Worm (Caenorhabditis elegans) whole organism, early embryonic: ENCODE results near the gene C46C11.3.
A peak's percentile ranks its signal among the peaks of the same experiment; 100 is the strongest.

Experiments used
- B0310.2 ChIP-seq: sonication (generic microtip); optimal IDR thresholded peaks from 2 replicates; lab custom pipeline; 2016; ENCODE audit warnings: mild to moderate bottlenecking, missing genetic modification characterization, missing compliant biosample characterization
- F13C5.2 ChIP-seq: sonication (generic microtip); optimal IDR thresholded peaks from 2 replicates; lab custom pipeline; 2017; ENCODE audit warnings: mild to moderate bottlenecking, missing genetic modification characterization, inconsistent platforms, missing compliant biosample characterization
- aly-1 ChIP-seq: sonication (generic microtip); optimal IDR thresholded peaks from 2 replicates; lab custom pipeline; 2016; ENCODE audit warnings: missing genetic modification characterization, missing compliant biosample characterization
- ama-1 ChIP-seq: fragments of 150-350 bp; optimal IDR thresholded peaks from 2 replicates; lab custom pipeline; 2014
- ceh-13 ChIP-seq: fragments of 200-800 bp; sonication (Bioruptor generic); optimal IDR thresholded peaks from 2 replicates; lab custom pipeline; 2018; ENCODE audit warnings: mild to moderate bottlenecking, missing genetic modification characterization, missing compliant biosample characterization
- ceh-36 ChIP-seq: sonication (generic microtip); optimal IDR thresholded peaks from 2 replicates; lab custom pipeline; 2016; ENCODE audit warnings: missing genetic modification characterization, inconsistent platforms, missing compliant biosample characterization
- ets-7 ChIP-seq: sonication (generic microtip); optimal IDR thresholded peaks from 2 replicates; lab custom pipeline; 2016; ENCODE audit warnings: missing genotype, missing genetic modification characterization, missing compliant biosample characterization
- flt-1 ChIP-seq: fragments of 200-800 bp; sonication (Bioruptor generic); IDR thresholded peaks from 2 replicates; pipeline ENCODE4 v1.3.6; 2022; ENCODE audit warnings: missing genetic modification characterization, missing compliant biosample characterization
- hmbx-1 ChIP-seq: sonication (generic microtip); optimal IDR thresholded peaks from 2 replicates; lab custom pipeline; 2016; ENCODE audit warnings: mild to moderate bottlenecking, missing genetic modification characterization, missing compliant biosample characterization
- hmg-4 ChIP-seq: fragments of 200-800 bp; sonication (Bioruptor generic); optimal IDR thresholded peaks from 2 replicates; lab custom pipeline; 2018; ENCODE audit warnings: mild to moderate bottlenecking, missing genetic modification characterization, missing compliant biosample characterization
- hnd-1 ChIP-seq: sonication (generic microtip); optimal IDR thresholded peaks from 2 replicates; lab custom pipeline; 2016; ENCODE audit warnings: missing genetic modification characterization, missing compliant biosample characterization
- pes-1 ChIP-seq: fragments of 200-800 bp; sonication (Bioruptor generic); IDR thresholded peaks from 2 replicates; pipeline ENCODE4 v1.3.6; 2022; ENCODE audit warnings: missing genetic modification reagents, missing genetic modification characterization, missing compliant biosample characterization
- scrt-1 ChIP-seq: fragments of 200-800 bp; sonication (Bioruptor generic); IDR thresholded peaks from 2 replicates; pipeline ENCODE4 v1.3.6; 2022; ENCODE audit warnings: missing genetic modification characterization, missing compliant biosample characterization
- sea-1 ChIP-seq: fragments of 200-800 bp; sonication (Bioruptor generic); conservative IDR thresholded peaks from 2 replicates; pipeline ENCODE4 v1.3.6; 2022; ENCODE audit warnings: missing genetic modification characterization, missing compliant biosample characterization
- tbx-11 ChIP-seq: fragments of 200-800 bp; sonication (Bioruptor generic); IDR thresholded peaks from 2 replicates; pipeline ENCODE4 v1.3.6; 2022; ENCODE audit warnings: missing genetic modification characterization, missing compliant biosample characterization
- tbx-37 ChIP-seq: fragments of 200-800 bp; sonication (Bioruptor generic); conservative IDR thresholded peaks from 2 replicates; pipeline ENCODE4 v1.3.6; 2022; ENCODE audit warnings: missing genetic modification reagents, missing genetic modification characterization, missing compliant biosample characterization
- tra-4 ChIP-seq: sonication (generic microtip); optimal IDR thresholded peaks from 2 replicates; lab custom pipeline; 2017; ENCODE audit warnings: missing genetic modification characterization, missing compliant biosample characterization

C46C11.3 gene

ce11 chrX:4607300-4607699 is 14.8 kb upstream of the C46C11.3 start:
- TF ChIP-seq sea-1 (no peak), tra-4 (tag; lab: Kevin White, UChicago) (no peak), hmbx-1 (tag; lab: Kevin White, UChicago) (no peak), aly-1 (tag; lab: Kevin White, UChicago) (no peak), ama-1 (lab: Kevin White, UChicago) (no peak), ceh-13 (GFP tag; lab: Kevin White, UChicago) (no peak), ceh-36 (tag; lab: Kevin White, UChicago) (no peak)

ce11 chrX:4609635-4610034 is 12.5 kb upstream of the C46C11.3 start:
- TF ChIP-seq hnd-1 (tag; lab: Kevin White, UChicago) (no peak), scrt-1 (GFP tag; lab: Robert Waterston, UW) (no peak), pes-1 (GFP tag; lab: Robert Waterston, UW) (no peak), B0310.2 (tag; lab: Kevin White, UChicago) (no peak), F13C5.2 (tag; lab: Kevin White, UChicago) (no peak), tra-4 (tag; lab: Kevin White, UChicago) (no peak), aly-1 (tag; lab: Kevin White, UChicago) (no peak), ceh-36 (tag; lab: Kevin White, UChicago) (no peak), ceh-13 (GFP tag; lab: Kevin White, UChicago) (no peak), flt-1 (GFP tag; lab: Robert Waterston, UW) (no peak), hmbx-1 (tag; lab: Kevin White, UChicago) (no peak), tbx-37 (GFP tag; lab: Robert Waterston, UW) (no peak), tbx-11 (GFP tag; lab: Robert Waterston, UW) (no peak), hmg-4 (GFP tag; lab: Kevin White, UChicago) (no peak), sea-1 (no peak), ama-1 (lab: Kevin White, UChicago) (no peak)

- TF ChIP-seq flt-1 (GFP tag; lab: Robert Waterston, UW) (no peak), hmbx-1 (tag; lab: Kevin White, UChicago) (no peak), F13C5.2 (tag; lab: Kevin White, UChicago) (no peak), B0310.2 (tag; lab: Kevin White, UChicago) (no peak), hmg-4 (GFP tag; lab: Kevin White, UChicago) (no peak), tbx-37 (GFP tag; lab: Robert Waterston, UW) (no peak), pes-1 (GFP tag; lab: Robert Waterston, UW) (no peak), ama-1 (lab: Kevin White, UChicago) (no peak), hnd-1 (tag; lab: Kevin White, UChicago) (no peak), scrt-1 (GFP tag; lab: Robert Waterston, UW) (no peak), tra-4 (tag; lab: Kevin White, UChicago) (no peak), ceh-13 (GFP tag; lab: Kevin White, UChicago) (no peak), sea-1 (no peak), ceh-36 (tag; lab: Kevin White, UChicago) (no peak), tbx-11 (GFP tag; lab: Robert Waterston, UW) (no peak), aly-1 (tag; lab: Kevin White, UChicago) (no peak), ets-7 (tag; lab: Kevin White, UChicago) (no peak)
These were observed 7.1 kb upstream of the C46C11.3 start for ce11 chrX:4615034-4615433.

ce11 chrX:4616832-4617231 is 5.3 kb upstream of the C46C11.3 start:
- TF ChIP-seq aly-1 (tag; lab: Kevin White, UChicago) (peak; percentile 37), ama-1 (lab: Kevin White, UChicago) (no peak), B0310.2 (tag; lab: Kevin White, UChicago) (peak; percentile 16), pes-1 (GFP tag; lab: Robert Waterston, UW) (peak; percentile 50), hnd-1 (tag; lab: Kevin White, UChicago) (no peak), scrt-1 (GFP tag; lab: Robert Waterston, UW) (peak; percentile 64; the same call in 1 of the 2 replicates), sea-1 (peak; percentile 67; the same call in 1 of the 2 replicates), ceh-36 (tag; lab: Kevin White, UChicago) (no peak), hmg-4 (GFP tag; lab: Kevin White, UChicago) (peak; percentile 77), hmbx-1 (tag; lab: Kevin White, UChicago) (no peak), F13C5.2 (tag; lab: Kevin White, UChicago) (peak; percentile 38), ets-7 (tag; lab: Kevin White, UChicago) (peak; percentile 0)

- no peak for TF ChIP-seq flt-1 (GFP tag; lab: Robert Waterston, UW)
- TF ChIP-seq ama-1 (lab: Kevin White, UChicago): no peak
- TF ChIP-seq scrt-1 (GFP tag; lab: Robert Waterston, UW): no peak
These were observed 2.5 kb upstream of the C46C11.3 start, which contains the start of gene pqn-65 for ce11 chrX:4619582-4619981. Gene pqn-65, minus strand, starts transcription at chrX:4619635.

ce11 chrX:4620019-4620418 is 2.1 kb upstream of the C46C11.3 start:
- TF ChIP-seq hmg-4 (GFP tag; lab: Kevin White, UChicago): peak; percentile 37
- TF ChIP-seq aly-1 (tag; lab: Kevin White, UChicago): peak; percentile 48
- no peak for TF ChIP-seq hmbx-1 (tag; lab: Kevin White, UChicago)
- no peak for TF ChIP-seq tbx-11 (GFP tag; lab: Robert Waterston, UW)
- TF ChIP-seq hnd-1 (tag; lab: Kevin White, UChicago): no peak
- TF ChIP-seq ceh-36 (tag; lab: Kevin White, UChicago): no peak
- no peak for TF ChIP-seq B0310.2 (tag; lab: Kevin White, UChicago)
- TF ChIP-seq F13C5.2 (tag; lab: Kevin White, UChicago): no peak
- TF ChIP-seq tbx-37 (GFP tag; lab: Robert Waterston, UW): no peak
- no peak for TF ChIP-seq ceh-13 (GFP tag; lab: Kevin White, UChicago)
- no peak for TF ChIP-seq scrt-1 (GFP tag; lab: Robert Waterston, UW)

ce11 chrX:4623707-4624106 is 1.6 kb downstream of the C46C11.3 start:
- TF ChIP-seq flt-1 (GFP tag; lab: Robert Waterston, UW): no peak
- TF ChIP-seq F13C5.2 (tag; lab: Kevin White, UChicago): no peak
- no peak for TF ChIP-seq pes-1 (GFP tag; lab: Robert Waterston, UW)
- TF ChIP-seq ets-7 (tag; lab: Kevin White, UChicago): no peak
- TF ChIP-seq tbx-11 (GFP tag; lab: Robert Waterston, UW): no peak
- no peak for TF ChIP-seq scrt-1 (GFP tag; lab: Robert Waterston, UW)
- no peak for TF ChIP-seq ceh-13 (GFP tag; lab: Kevin White, UChicago)
